Worm (Caenorhabditis elegans) whole organism, young adult: ENCODE measurements around the gene W06G6.20.

Experiments used
- ceh-27 ChIP-seq: fragments of 200-800 bp; sonication (Bioruptor generic); optimal IDR thresholded peaks from 2 replicates; lab custom pipeline; 2018; ENCODE audit warnings: mild to moderate bottlenecking, missing genetic modification characterization, moderate library complexity, missing compliant biosample characterization
- lag-1 ChIP-seq: fragments of 200-800 bp; sonication (Bioruptor generic); IDR thresholded peaks from 2 replicates; pipeline ENCODE4 v1.3.6; 2022; ENCODE audit warnings: missing genetic modification reagents, missing genetic modification characterization, missing compliant biosample characterization
- snpc-4 ChIP-seq, 5 experiments: fragments of 150-350 bp in 1 of 5; sonication (generic microtip) in 4 of 5; optimal IDR thresholded peaks; 2 replicates each; lab custom pipeline; 2014 to 2018; ENCODE audit warnings: missing genetic modification characterization in 5 of 5, missing biosample characterization in 3 of 5, antibody characterized with exemption in 2 of 5, mild to moderate bottlenecking in 2 of 5, missing compliant biosample characterization in 2 of 5, missing genotype in 2 of 5, moderate library complexity in 2 of 5, missing genetic modification reagents in 1 of 5
- ztf-28 ChIP-seq: fragments of 200-800 bp; sonication (Bioruptor generic); IDR thresholded peaks from 2 replicates; pipeline ENCODE4 v1.3.6; 2022; ENCODE audit warnings: missing genetic modification reagents, missing genetic modification characterization, missing compliant biosample characterization

DNA sequence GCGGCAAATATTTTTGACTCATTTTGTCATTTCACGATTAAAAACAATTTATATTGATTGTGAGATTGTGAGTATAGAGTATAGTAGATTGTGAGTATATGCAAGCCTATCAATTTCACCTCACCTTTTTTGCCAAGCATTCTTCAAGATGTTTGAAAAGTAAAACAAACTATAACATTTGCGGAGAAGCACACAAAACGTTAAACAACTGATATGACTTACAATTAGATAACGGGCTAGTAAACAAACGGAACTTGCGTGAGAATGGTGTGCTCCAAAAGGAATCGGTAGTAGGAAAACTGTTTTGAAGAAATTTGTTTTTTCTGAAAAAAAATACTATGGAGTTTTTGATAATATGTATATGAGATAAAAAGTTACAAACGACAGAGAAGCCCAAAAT, 38.1 kb downstream of the W06G6.20 start:
- TF ChIP-seq snpc-4 (GFP tag; optimal IDR thresholded peaks at IDR 0.05; lab: Kevin White, UChicago): no peak
- TF ChIP-seq snpc-4 (tag; optimal IDR thresholded peaks at IDR 0.05; lab: Kevin White, UChicago): no peak
- TF ChIP-seq lag-1: no peak
- TF ChIP-seq ztf-28 (GFP tag; lab: Robert Waterston, UW): no peak
- TF ChIP-seq ceh-27 (GFP tag; lab: Kevin White, UChicago): no peak
